Fruit fly (Drosophila melanogaster) whole organism, wandering third instar larva: ENCODE data around the gene frm.

Experiments
- GATAd ChIP-seq: sonication (Bioruptor generic); optimal IDR thresholded peaks from 2 replicates; lab custom pipeline; 2016; ENCODE audit warnings: missing biosample characterization, missing genetic modification characterization
- Myc ChIP-seq: fragments of >200 bp; optimal IDR thresholded peaks from 2 replicates; lab custom pipeline; 2017
- N ChIP-seq: fragments of >200 bp; optimal IDR thresholded peaks from 2 replicates; lab custom pipeline; 2018; ENCODE audit warnings: missing biosample characterization, missing external identifiers, missing genetic modification characterization
- Sp1 ChIP-seq: fragments of 200-800 bp; sonication (Bioruptor generic); optimal IDR thresholded peaks from 3 replicates; lab custom pipeline; 2019; ENCODE audit warnings: missing biosample characterization, mild to moderate bottlenecking, missing genetic modification characterization, moderate library complexity
- ey ChIP-seq: fragments of 200-800 bp; sonication (Bioruptor generic); optimal IDR thresholded peaks from 2 replicates; lab custom pipeline; 2016; ENCODE audit warnings: missing biosample characterization, missing genetic modification characterization
- h ChIP-seq: fragments of 200-800 bp; sonication (Bioruptor generic); optimal IDR thresholded peaks from 3 replicates; lab custom pipeline; 2016; ENCODE audit warnings: missing biosample characterization, mild to moderate bottlenecking, missing genetic modification characterization
- lola ChIP-seq: fragments of >200 bp; optimal IDR thresholded peaks from 2 replicates; lab custom pipeline; 2017; ENCODE audit warnings: missing biosample characterization, missing genetic modification characterization
- pan ChIP-seq: fragments of >200 bp; optimal IDR thresholded peaks from 2 replicates; lab custom pipeline; 2017
- tai ChIP-seq: sonication (Bioruptor generic); optimal IDR thresholded peaks from 2 replicates; lab custom pipeline; 2016; ENCODE audit warnings: missing biosample characterization, missing genetic modification characterization

DNA sequence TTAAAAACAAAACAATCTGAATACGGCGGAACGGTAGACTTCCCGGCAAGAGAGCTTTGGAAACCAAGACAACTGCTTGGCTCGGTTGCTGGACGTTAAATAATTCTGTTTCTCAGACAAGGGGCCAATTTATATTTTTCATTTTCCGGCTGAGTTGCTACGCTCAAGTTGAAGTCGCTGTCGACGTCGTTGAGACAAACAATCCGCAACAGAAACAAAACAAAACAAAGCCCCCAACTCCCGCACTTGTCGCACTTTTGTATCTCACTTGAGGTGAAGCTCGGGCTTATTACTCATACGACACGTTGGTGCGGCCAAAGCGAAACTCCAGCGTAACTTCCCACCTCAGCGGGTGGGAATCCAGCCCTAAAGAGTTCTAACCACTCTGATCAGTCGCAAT is 15.3 kb downstream of the frm start, which contains the start of gene CG13285:
- TF ChIP-seq GATAd (GFP tag; lab: Kevin White, UChicago), result no peak
- no peak for TF ChIP-seq pan (lab: Kevin White, UChicago)
- TF ChIP-seq h (GFP tag; lab: Kevin White, UChicago), result no peak
- TF ChIP-seq tai (GFP tag; lab: Kevin White, UChicago), result no peak
- TF ChIP-seq Sp1 (GFP tag; lab: Kevin White, UChicago), result no peak
- TF ChIP-seq Myc, result no peak
- TF ChIP-seq ey (GFP tag; lab: Kevin White, UChicago), result no peak
- TF ChIP-seq N (GFP tag; lab: Kevin White, UChicago), result no peak
- no peak for TF ChIP-seq lola (GFP tag; lab: Kevin White, UChicago)
